Fruit fly (Drosophila melanogaster) whole organism, wandering third instar larva: Measurements from ENCODE around the gene Sr-CI.

Experiments used
- Abd-B ChIP-seq: fragments of >200 bp; optimal IDR thresholded peaks from 2 replicates; lab custom pipeline; 2017; ENCODE audit warnings: missing biosample characterization, missing genetic modification characterization
- CG9705 ChIP-seq: fragments of 200-800 bp; sonication (Bioruptor generic); optimal IDR thresholded peaks from 2 replicates; lab custom pipeline; 2018; ENCODE audit warnings: missing biosample characterization, mild to moderate bottlenecking, missing genetic modification characterization
- CrebA ChIP-seq: fragments of 200-800 bp; sonication (Bioruptor generic); optimal IDR thresholded peaks from 2 replicates; lab custom pipeline; 2016; ENCODE audit warnings: missing biosample characterization, mild to moderate bottlenecking, missing genetic modification characterization, borderline replicate concordance
- Dfd ChIP-seq: fragments of >200 bp; optimal IDR thresholded peaks from 2 replicates; lab custom pipeline; 2017; ENCODE audit warnings: missing biosample characterization, missing genetic modification characterization
- GATAd ChIP-seq: sonication (Bioruptor generic); optimal IDR thresholded peaks from 2 replicates; lab custom pipeline; 2016; ENCODE audit warnings: missing biosample characterization, missing genetic modification characterization
- HLH106 ChIP-seq: fragments of 200-800 bp; optimal IDR thresholded peaks from 3 replicates; lab custom pipeline; 2019; ENCODE audit warnings: missing biosample characterization, mild to moderate bottlenecking, missing genetic modification characterization, moderate library complexity
- Hnf4 ChIP-seq: fragments of 200-800 bp; sonication (Bioruptor generic); optimal IDR thresholded peaks from 2 replicates; lab custom pipeline; 2016; ENCODE audit warnings: missing biosample characterization, mild to moderate bottlenecking, missing genetic modification characterization
- Hr83 ChIP-seq: fragments of 200-300 bp; sonication (Bioruptor generic); optimal IDR thresholded peaks from 2 replicates; lab custom pipeline; 2016; ENCODE audit warnings: missing biosample characterization, mild to moderate bottlenecking, missing genetic modification characterization, moderate library complexity; ENCODE audit not compliant: poor library complexity, severe bottlenecking
- Jra ChIP-seq: sonication (Bioruptor generic); optimal IDR thresholded peaks from 2 replicates; lab custom pipeline; 2016; ENCODE audit warnings: missing biosample characterization, missing genetic modification characterization
- Myc ChIP-seq: fragments of >200 bp; optimal IDR thresholded peaks from 2 replicates; lab custom pipeline; 2017
- N ChIP-seq: fragments of >200 bp; optimal IDR thresholded peaks from 2 replicates; lab custom pipeline; 2018; ENCODE audit warnings: missing biosample characterization, missing external identifiers, missing genetic modification characterization
- OdsH ChIP-seq: fragments of 200-800 bp; sonication (Bioruptor generic); optimal IDR thresholded peaks from 2 replicates; lab custom pipeline; 2016; ENCODE audit warnings: missing biosample characterization, mild to moderate bottlenecking, missing genetic modification characterization
- Rel ChIP-seq, 2 experiments: fragments of 200-800 bp; sonication (Bioruptor generic) in 1 of 2; optimal IDR thresholded peaks; 2 replicates in 1 of 2; 3 replicates in 1 of 2; lab custom pipeline; 2016 to 2019; ENCODE audit warnings: mild to moderate bottlenecking in 2 of 2, missing biosample characterization in 2 of 2, missing genetic modification characterization in 2 of 2, moderate library complexity in 1 of 2
- Sp1 ChIP-seq: fragments of 200-800 bp; sonication (Bioruptor generic); optimal IDR thresholded peaks from 3 replicates; lab custom pipeline; 2019; ENCODE audit warnings: missing biosample characterization, mild to moderate bottlenecking, missing genetic modification characterization, moderate library complexity
- Vsx2 ChIP-seq: fragments of 200-300, 225-300 bp; sonication (Bioruptor generic); optimal IDR thresholded peaks from 2 replicates; lab custom pipeline; 2018; ENCODE audit warnings: missing biosample characterization, missing genetic modification characterization; ENCODE audit not compliant: partially characterized antibody
- brk ChIP-seq: fragments of 200-800 bp; sonication (Bioruptor generic); optimal IDR thresholded peaks from 2 replicates; lab custom pipeline; 2016; ENCODE audit warnings: missing biosample characterization, mild to moderate bottlenecking, missing genetic modification characterization
- dmrt93B ChIP-seq: fragments of 200-800 bp; sonication (Bioruptor generic); optimal IDR thresholded peaks from 2 replicates; lab custom pipeline; 2018; ENCODE audit warnings: missing biosample characterization, mild to moderate bottlenecking, missing genetic modification characterization
- foxo ChIP-seq, 2 experiments: fragments of 200-800 bp; sonication (Bioruptor generic); optimal IDR thresholded peaks; 2 replicates in 1 of 2; 3 replicates in 1 of 2; lab custom pipeline; 2016 to 2017; ENCODE audit warnings: missing biosample characterization in 2 of 2, missing genetic modification characterization in 2 of 2
- fru ChIP-seq: fragments of 200-800 bp; sonication (Bioruptor generic); optimal IDR thresholded peaks from 3 replicates; lab custom pipeline; 2016; ENCODE audit warnings: missing biosample characterization, mild to moderate bottlenecking, missing genetic modification characterization
- h ChIP-seq: fragments of 200-800 bp; sonication (Bioruptor generic); optimal IDR thresholded peaks from 3 replicates; lab custom pipeline; 2016; ENCODE audit warnings: missing biosample characterization, mild to moderate bottlenecking, missing genetic modification characterization
- jim ChIP-seq: fragments of 175-275, 200-325 bp; sonication (Bioruptor generic); optimal IDR thresholded peaks from 2 replicates; lab custom pipeline; 2016; ENCODE audit warnings: missing biosample characterization, mild to moderate bottlenecking, missing genetic modification characterization
- pan ChIP-seq: fragments of >200 bp; optimal IDR thresholded peaks from 2 replicates; lab custom pipeline; 2017
- psq ChIP-seq: fragments of 200-800 bp; sonication (Bioruptor generic); optimal IDR thresholded peaks from 3 replicates; lab custom pipeline; 2017; ENCODE audit warnings: missing biosample characterization, mild to moderate bottlenecking, missing genetic modification characterization, moderate library complexity
- sage ChIP-seq: fragments of 200-800 bp; sonication (Bioruptor generic); optimal IDR thresholded peaks from 2 replicates; lab custom pipeline; 2016; ENCODE audit warnings: missing biosample characterization, mild to moderate bottlenecking, missing genetic modification characterization
- usp ChIP-seq: fragments of >200 bp; optimal IDR thresholded peaks from 2 replicates; lab custom pipeline; 2017; ENCODE audit warnings: missing biosample characterization, missing genetic modification characterization
- woc ChIP-seq: sonication (Bioruptor generic); optimal IDR thresholded peaks from 2 replicates; lab custom pipeline; 2016; ENCODE audit warnings: missing biosample characterization, mild to moderate bottlenecking, missing genetic modification characterization

Gene Sr-CI

DNA sequence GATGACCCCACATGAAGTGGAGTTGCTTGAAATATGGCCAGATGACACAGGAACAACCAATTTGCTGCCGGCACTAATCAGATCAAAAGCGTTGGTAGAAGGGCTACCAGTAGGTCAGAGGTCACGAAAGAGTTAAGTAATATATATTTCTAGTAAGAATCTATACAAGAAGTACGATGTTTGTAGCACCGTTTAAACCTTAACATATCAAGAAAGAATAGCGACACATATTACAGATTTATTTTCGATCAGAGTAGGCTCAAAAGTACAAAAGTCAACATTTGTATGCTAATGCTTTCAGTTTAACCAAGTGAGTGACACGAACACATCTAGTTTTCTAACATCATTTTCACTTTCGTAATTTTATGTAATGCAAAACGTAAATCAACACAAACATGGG, 27.5 kb downstream of the Sr-CI start, which contains the start of gene CG2955:
Gene CG2955 (plus strand): TSS at position 301 of the 400 bp plus-strand sequence.
- no peak for TF ChIP-seq woc (GFP tag; lab: Kevin White, UChicago)
- no peak for TF ChIP-seq HLH106 (tag; lab: Kevin White, UChicago)
- TF ChIP-seq CrebA (GFP tag; lab: Kevin White, UChicago): no peak
- no peak for TF ChIP-seq foxo (GFP tag; optimal IDR thresholded peaks at IDR 0.05; lab: Kevin White, UChicago)
- TF ChIP-seq pan (lab: Kevin White, UChicago): no peak
- no peak for TF ChIP-seq sage
- TF ChIP-seq brk: no peak
- no peak for TF ChIP-seq jim (GFP tag; lab: Kevin White, UChicago)
- no peak for TF ChIP-seq OdsH (GFP tag; lab: Kevin White, UChicago)
- TF ChIP-seq usp (GFP tag; lab: Kevin White, UChicago): no peak
- TF ChIP-seq psq: no peak
- TF ChIP-seq N: no peak
- TF ChIP-seq dmrt93B (GFP tag; lab: Kevin White, UChicago): no peak
- no peak for TF ChIP-seq Vsx2 (GFP tag; lab: Kevin White, UChicago)
- TF ChIP-seq GATAd (GFP tag; lab: Kevin White, UChicago): no peak
- no peak for TF ChIP-seq CG9705 (GFP tag; lab: Kevin White, UChicago)
- no peak for TF ChIP-seq h (GFP tag; lab: Kevin White, UChicago)
- TF ChIP-seq fru (GFP tag; lab: Kevin White, UChicago): no peak

DNA sequence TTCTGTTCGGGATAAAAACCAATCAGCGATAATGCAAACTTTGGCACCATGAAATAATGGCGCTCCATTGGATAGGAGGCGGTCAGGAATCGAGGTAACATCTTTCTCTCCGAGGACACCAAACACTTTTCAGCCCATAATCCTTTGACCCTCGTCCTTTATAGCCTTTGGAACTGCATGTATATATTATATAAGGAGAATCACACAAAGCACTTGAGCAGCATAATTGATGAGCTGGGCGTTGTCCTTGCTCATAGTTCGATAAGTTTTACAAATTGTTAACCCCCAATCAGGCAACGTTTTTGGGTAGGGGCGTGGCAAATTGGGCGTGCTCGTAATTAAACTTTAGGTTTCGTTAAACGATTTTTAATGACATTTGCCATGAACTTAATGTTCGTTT, 44.5 kb downstream of the Sr-CI start, which contains the start of gene Or24a:
Gene Or24a (minus strand): TSS at position 101 of the 400 bp plus-strand sequence.
- TF ChIP-seq Hnf4 (GFP tag; lab: Kevin White, UChicago): no peak
- TF ChIP-seq Abd-B (GFP tag; lab: Kevin White, UChicago): no peak
- no peak for TF ChIP-seq Rel (GFP tag; optimal IDR thresholded peaks at IDR 0.05; lab: Kevin White, UChicago)
- no peak for TF ChIP-seq Rel (tag; optimal IDR thresholded peaks at IDR 0.05; lab: Kevin White, UChicago)
- no peak for TF ChIP-seq foxo (GFP tag; optimal IDR thresholded peaks at IDR 0.05; lab: Kevin White, UChicago)
- no peak for TF ChIP-seq Sp1 (GFP tag; lab: Kevin White, UChicago)
- no peak for TF ChIP-seq woc (GFP tag; lab: Kevin White, UChicago)
- no peak for TF ChIP-seq CrebA (GFP tag; lab: Kevin White, UChicago)
- no peak for TF ChIP-seq brk
- TF ChIP-seq Jra: no peak
- TF ChIP-seq Dfd (GFP tag; lab: Kevin White, UChicago): no peak
- TF ChIP-seq psq: no peak
- TF ChIP-seq usp (GFP tag; lab: Kevin White, UChicago): no peak
- no peak for TF ChIP-seq CG9705 (GFP tag; lab: Kevin White, UChicago)
- no peak for TF ChIP-seq Myc (lab: Kevin White, UChicago)
- TF ChIP-seq GATAd (GFP tag; lab: Kevin White, UChicago): no peak
- no peak for TF ChIP-seq h (GFP tag; lab: Kevin White, UChicago)
- TF ChIP-seq Hr83 (GFP tag; lab: Kevin White, UChicago): no peak
